Fruit fly (Drosophila melanogaster): Measurements from ENCODE around the gene Polr3F.

DNA sequence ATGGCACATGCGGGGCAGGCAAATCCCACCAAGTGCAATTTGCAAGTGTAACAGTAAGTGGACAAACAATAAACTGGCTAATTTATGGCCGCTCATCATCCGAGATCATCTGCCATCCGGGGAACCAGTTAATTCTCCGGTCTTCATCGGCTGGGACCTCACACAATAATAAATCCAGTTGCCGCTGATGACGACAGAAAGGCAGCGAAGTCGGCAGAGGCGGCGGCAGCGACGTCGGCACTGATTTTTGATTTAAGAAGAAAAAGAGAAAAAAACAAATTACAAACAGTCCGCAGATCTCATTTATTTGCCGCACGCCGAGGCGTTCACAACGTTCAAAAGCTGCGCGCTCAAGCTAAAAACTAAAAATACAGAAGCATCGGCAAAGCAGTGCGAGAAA is 35.2 kb upstream of the Polr3F start, which contains the start of gene CG13856:
- TF ChIP-seq OdsH (GFP tag; optimal IDR thresholded peaks at IDR 0.05) (no peak), fru (GFP tag; optimal IDR thresholded peaks at IDR 0.05) (no peak), HLH106 (tag; optimal IDR thresholded peaks at IDR 0.05) (no peak), Jra (GFP tag; optimal IDR thresholded peaks at IDR 0.05) (no peak), Rel (GFP tag; optimal IDR thresholded peaks at IDR 0.05) (no peak), Rel (tag; optimal IDR thresholded peaks at IDR 0.05) (no peak), Hnf4 (GFP tag; optimal IDR thresholded peaks at IDR 0.05) (no peak), ey (GFP tag; optimal IDR thresholded peaks at IDR 0.05) (no peak), pan (optimal IDR thresholded peaks at IDR 0.05) (no peak)

All from whole organism, wandering third instar larva.